Fruit fly (Drosophila melanogaster) whole organism, embryonic: Measurements from ENCODE around the gene Muc30E.
A peak's percentile ranks its signal among the peaks of the same experiment; 100 is the strongest.

Experiments
- Ada2b ChIP-seq: fragments of 200-800 bp; sonication (Bioruptor generic); IDR thresholded peaks from 2 replicates; pipeline ENCODE4 v1.3.6; 2022; ENCODE audit warnings: missing biosample characterization, missing genetic modification characterization
- Asciz ChIP-seq: fragments of 200-800 bp; sonication (Bioruptor generic); optimal IDR thresholded peaks from 2 replicates; lab custom pipeline; 2017; ENCODE audit warnings: missing biosample characterization, mild to moderate bottlenecking, missing genetic modification characterization, missing genetic modification reagents
- BEAF-32 ChIP-seq: fragments of 200-800 bp; sonication (Bioruptor generic); optimal IDR thresholded peaks from 3 replicates; lab custom pipeline; 2017; ENCODE audit warnings: missing biosample characterization, missing genetic modification characterization, mild to moderate bottlenecking, moderate library complexity, missing genetic modification reagents
- CG14667 ChIP-seq: fragments of 200-800 bp; sonication (Bioruptor generic); IDR thresholded peaks from 2 replicates; pipeline ENCODE4 v1.3.6; 2022; ENCODE audit warnings: missing biosample characterization, missing genetic modification characterization
- CG15514 ChIP-seq: fragments of 200-800 bp; sonication (Bioruptor generic); optimal IDR thresholded peaks from 3 replicates; lab custom pipeline; 2017; ENCODE audit warnings: missing biosample characterization, missing genetic modification characterization, mild to moderate bottlenecking, moderate library complexity, missing genetic modification reagents
- CG18476 ChIP-seq: fragments of 200-800 bp; sonication (Bioruptor generic); optimal IDR thresholded peaks from 2 replicates; lab custom pipeline; 2016; ENCODE audit warnings: missing biosample characterization, mild to moderate bottlenecking, missing genetic modification characterization
- CG2199 ChIP-seq: fragments of 200-800 bp; sonication (Bioruptor generic); IDR thresholded peaks from 3 replicates; pipeline ENCODE4 v1.3.6; 2022; ENCODE audit warnings: missing biosample characterization, missing genetic modification characterization
- CG2712 ChIP-seq: fragments of 200-800 bp; optimal IDR thresholded peaks from 3 replicates; lab custom pipeline; 2019; ENCODE audit warnings: missing biosample characterization, mild to moderate bottlenecking, missing genetic modification characterization, moderate library complexity
- CG4707 ChIP-seq: fragments of 200-800 bp; sonication (Bioruptor generic); optimal IDR thresholded peaks from 2 replicates; lab custom pipeline; 2018; ENCODE audit warnings: missing biosample characterization, mild to moderate bottlenecking, missing genetic modification characterization, moderate library complexity
- CG5180 ChIP-seq: fragments of 200-800 bp; sonication (Bioruptor generic); optimal IDR thresholded peaks from 3 replicates; lab custom pipeline; 2017; ENCODE audit warnings: missing biosample characterization, missing genetic modification characterization, mild to moderate bottlenecking, moderate library complexity, missing genetic modification reagents
- CG6654 ChIP-seq: fragments of 200-800 bp; sonication (Bioruptor generic); optimal IDR thresholded peaks from 2 replicates; lab custom pipeline; 2017; ENCODE audit warnings: missing biosample characterization, mild to moderate bottlenecking, missing genetic modification characterization
- CG7271 ChIP-seq: fragments of 200-800 bp; sonication (Bioruptor generic); optimal IDR thresholded peaks from 2 replicates; lab custom pipeline; 2018; ENCODE audit warnings: missing biosample characterization, mild to moderate bottlenecking, missing genetic modification characterization, moderate library complexity
- CG7556 ChIP-seq: fragments of 200-800 bp; sonication (Bioruptor generic); optimal IDR thresholded peaks from 2 replicates; lab custom pipeline; 2017; ENCODE audit warnings: missing biosample characterization, mild to moderate bottlenecking, missing genetic modification characterization
- CG8290 ChIP-seq, 3 experiments: fragments of 200-800 bp; sonication (Bioruptor generic); optimal IDR thresholded peaks; 2 replicates each; lab custom pipeline; 2016 to 2019; ENCODE audit warnings: missing biosample characterization in 3 of 3, missing genetic modification characterization in 3 of 3, mild to moderate bottlenecking in 2 of 3, moderate library complexity in 1 of 3
- CG8388 ChIP-seq: fragments of 200-800 bp; sonication (Bioruptor generic); optimal IDR thresholded peaks from 2 replicates; lab custom pipeline; 2019; ENCODE audit warnings: missing biosample characterization, mild to moderate bottlenecking, missing genetic modification characterization, moderate library complexity
- CG9215 ChIP-seq: fragments of 200-800 bp; sonication (Bioruptor generic); IDR thresholded peaks from 2 replicates; pipeline ENCODE4 v1.3.6; 2022; ENCODE audit warnings: missing biosample characterization, missing genetic modification characterization
- Dref ChIP-seq: fragments of 200-800 bp; sonication (Bioruptor generic); IDR thresholded peaks from 2 replicates; pipeline ENCODE4 v1.3.6; 2022; ENCODE audit warnings: missing biosample characterization, missing genetic modification characterization
- E2f2 ChIP-seq: fragments of 200-800 bp; sonication (Bioruptor generic); IDR thresholded peaks from 2 replicates; pipeline ENCODE4 v1.3.6; 2022; ENCODE audit warnings: missing biosample characterization, missing genetic modification characterization
- Ets97D ChIP-seq: fragments of 200-800 bp; sonication (Bioruptor generic); optimal IDR thresholded peaks from 3 replicates; lab custom pipeline; 2016; ENCODE audit warnings: missing biosample characterization, missing genetic modification characterization
- HLHmδ ChIP-seq: fragments of 200-800 bp; sonication (Bioruptor generic); optimal IDR thresholded peaks from 2 replicates; lab custom pipeline; 2018; ENCODE audit warnings: missing biosample characterization, mild to moderate bottlenecking, missing genetic modification characterization, moderate library complexity
- HmgZ ChIP-seq: fragments of 200-800 bp; sonication (Bioruptor generic); optimal IDR thresholded peaks from 2 replicates; lab custom pipeline; 2018; ENCODE audit warnings: missing biosample characterization, mild to moderate bottlenecking, missing genetic modification characterization
- Med ChIP-seq: fragments of 200-800 bp; sonication (Bioruptor generic); peaks from one replicate; lab custom pipeline; 2016; ENCODE audit warnings: missing biosample characterization, missing genetic modification characterization, mild to moderate bottlenecking, inconsistent platforms, moderate library complexity
- Mes4 ChIP-seq: fragments of 200-800 bp; sonication (Bioruptor generic); optimal IDR thresholded peaks from 2 replicates; lab custom pipeline; 2016; ENCODE audit warnings: missing biosample characterization, missing genetic modification characterization
- Pdp1 ChIP-seq, 2 experiments: fragments of 200-800 bp; sonication (Bioruptor generic); optimal IDR thresholded peaks; 3 replicates each; lab custom pipeline; 2016; ENCODE audit warnings: missing biosample characterization in 2 of 2, missing genetic modification characterization in 2 of 2, mild to moderate bottlenecking in 1 of 2, moderate library complexity in 1 of 2
- Side ChIP-seq: fragments of 200-800 bp; sonication (Bioruptor generic); optimal IDR thresholded peaks from 2 replicates; lab custom pipeline; 2016; ENCODE audit warnings: missing biosample characterization, missing genetic modification characterization
- Spps ChIP-seq: fragments of 200-800 bp; sonication (Bioruptor generic); optimal IDR thresholded peaks from 2 replicates; lab custom pipeline; 2018; ENCODE audit warnings: missing biosample characterization, mild to moderate bottlenecking, missing genetic modification characterization
- ara ChIP-seq: fragments of 200-800 bp; sonication (Bioruptor generic); IDR thresholded peaks from 2 replicates; pipeline ENCODE4 v1.3.6; 2022; ENCODE audit warnings: missing biosample characterization, missing genetic modification characterization
- cg ChIP-seq: fragments of 200-800 bp; sonication (Bioruptor generic); optimal IDR thresholded peaks from 3 replicates; lab custom pipeline; 2019; ENCODE audit warnings: missing biosample characterization, mild to moderate bottlenecking, missing genetic modification characterization, moderate library complexity
- chn ChIP-seq: fragments of 200-800 bp; sonication (Bioruptor generic); optimal IDR thresholded peaks from 2 replicates; lab custom pipeline; 2016; ENCODE audit warnings: missing biosample characterization, missing genetic modification characterization
- cwo ChIP-seq: fragments of 200-800 bp; sonication (Bioruptor generic); optimal IDR thresholded peaks from 3 replicates; lab custom pipeline; 2017; ENCODE audit warnings: missing biosample characterization, missing genetic modification characterization, mild to moderate bottlenecking, moderate library complexity, missing genetic modification reagents
- ems ChIP-seq: fragments of 200-800 bp; sonication (Bioruptor generic); optimal IDR thresholded peaks from 3 replicates; lab custom pipeline; 2016; ENCODE audit warnings: missing biosample characterization, missing genetic modification characterization
- fu2 ChIP-seq: fragments of 200-800 bp; sonication (Bioruptor generic); optimal IDR thresholded peaks from 2 replicates; lab custom pipeline; 2016; ENCODE audit warnings: missing biosample characterization, missing genetic modification characterization
- gro ChIP-seq: fragments of 200-800 bp; sonication (Bioruptor generic); optimal IDR thresholded peaks from 2 replicates; lab custom pipeline; 2016; ENCODE audit warnings: missing biosample characterization, missing genetic modification characterization
- hbn ChIP-seq: fragments of 200-800 bp; sonication (Bioruptor generic); IDR thresholded peaks from 2 replicates; pipeline ENCODE4 v1.3.6; 2022; ENCODE audit warnings: missing biosample characterization, missing genetic modification characterization; ENCODE audit not compliant: partially characterized antibody
- inv ChIP-seq: fragments of 200-800 bp; sonication (Bioruptor generic); IDR thresholded peaks from 2 replicates; pipeline ENCODE4 v1.3.6; 2022; ENCODE audit warnings: missing biosample characterization, missing genetic modification characterization; ENCODE audit not compliant: partially characterized antibody
- kah ChIP-seq: fragments of 200-800 bp; sonication (Bioruptor generic); optimal IDR thresholded peaks from 2 replicates; lab custom pipeline; 2018; ENCODE audit warnings: missing biosample characterization, mild to moderate bottlenecking, missing genetic modification characterization
- klu ChIP-seq: fragments of 200-800 bp; sonication (Bioruptor generic); IDR thresholded peaks from 2 replicates; pipeline ENCODE4 v1.3.6; 2022; ENCODE audit warnings: missing biosample characterization, missing genetic modification characterization
- lmd ChIP-seq: fragments of 200-800 bp; sonication (Bioruptor generic); IDR thresholded peaks from 2 replicates; pipeline ENCODE4 v1.3.6; 2022; ENCODE audit warnings: missing biosample characterization, missing genetic modification characterization
- maf-S ChIP-seq: fragments of 200-800 bp; sonication (Bioruptor generic); optimal IDR thresholded peaks from 2 replicates; lab custom pipeline; 2016; ENCODE audit warnings: missing biosample characterization, missing genetic modification characterization
- mirr ChIP-seq: fragments of 200-800 bp; sonication (Bioruptor generic); optimal IDR thresholded peaks from 3 replicates; lab custom pipeline; 2018; ENCODE audit warnings: missing biosample characterization, mild to moderate bottlenecking, missing genetic modification characterization
- onecut ChIP-seq: fragments of 200-800 bp; sonication (Bioruptor generic); IDR thresholded peaks from 2 replicates; pipeline ENCODE4 v1.3.6; 2022; ENCODE audit warnings: missing biosample characterization, missing genetic modification characterization
- pb ChIP-seq: fragments of 200-800 bp; sonication (Bioruptor generic); optimal IDR thresholded peaks from 3 replicates; lab custom pipeline; 2016; ENCODE audit warnings: missing biosample characterization, missing genetic modification characterization
- prd ChIP-seq, 3 experiments: fragments of >200 bp in 2 of 3; fragments of 200-800 bp in 1 of 3; sonication (Bioruptor generic) in 1 of 3; optimal IDR thresholded peaks in 2 of 3; IDR thresholded peaks in 1 of 3; 2 replicates in 2 of 3; 3 replicates in 1 of 3; pipeline versions ENCODE4 v1.3.6 to Lab custom; 2017 to 2022; ENCODE audit warnings: missing biosample characterization in 1 of 3, missing genetic modification characterization in 1 of 3
- psq ChIP-seq: fragments of 200-800 bp; sonication (Bioruptor generic); optimal IDR thresholded peaks from 2 replicates; lab custom pipeline; 2017; ENCODE audit warnings: missing biosample characterization, missing genetic modification characterization
- ranshi ChIP-seq: fragments of 200-800 bp; sonication (Bioruptor generic); IDR thresholded peaks from 2 replicates; pipeline ENCODE4 v1.3.6; 2022; ENCODE audit warnings: missing biosample characterization, missing genetic modification characterization
- seq ChIP-seq: fragments of 200-800 bp; sonication (Bioruptor generic); IDR thresholded peaks from 2 replicates; pipeline ENCODE4 v1.3.6; 2022; ENCODE audit warnings: missing biosample characterization, missing genetic modification characterization
- ttk ChIP-seq: fragments of 200-800 bp; sonication (Bioruptor generic); IDR thresholded peaks from 2 replicates; pipeline ENCODE4 v2.1.2; 2022; ENCODE audit warnings: missing biosample characterization, missing genetic modification characterization
- vnd ChIP-seq: fragments of 200-800 bp; sonication (Bioruptor generic); IDR thresholded peaks from 3 replicates; pipeline ENCODE4 v1.3.6; 2022; ENCODE audit warnings: missing biosample characterization, missing genetic modification characterization; ENCODE audit not compliant: partially characterized antibody
- zen ChIP-seq: fragments of 200-800 bp; sonication (Bioruptor generic); optimal IDR thresholded peaks from 3 replicates; lab custom pipeline; 2018; ENCODE audit warnings: missing biosample characterization, mild to moderate bottlenecking, missing genetic modification characterization, moderate library complexity
- zfh2 ChIP-seq: fragments of 200-800 bp; sonication (Bioruptor generic); optimal IDR thresholded peaks from 2 replicates; lab custom pipeline; 2016; ENCODE audit warnings: missing biosample characterization, missing genetic modification characterization

Muc30E gene

DNA sequence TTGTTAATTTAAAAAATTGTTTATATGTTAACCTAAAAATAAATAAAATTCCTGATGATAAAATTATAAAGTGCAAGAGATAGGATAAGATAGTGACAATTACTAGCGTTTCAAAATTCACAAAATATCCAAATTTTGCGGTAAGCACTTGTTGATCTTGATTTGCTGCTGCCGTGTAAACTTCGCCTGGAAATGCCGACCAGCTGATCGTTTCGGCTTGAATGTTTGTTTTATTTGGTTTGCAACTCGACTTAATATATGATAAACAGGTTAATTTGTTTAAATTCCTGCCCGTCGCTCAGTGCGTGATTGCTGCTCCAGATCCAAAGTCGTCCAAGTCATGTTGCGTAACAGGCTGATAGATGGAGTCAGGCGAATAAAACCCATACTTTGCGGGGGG, 18.5 kb upstream of the Muc30E start, which contains the start of gene CG4592 (continued):
- TF ChIP-seq chn (GFP tag; lab: Kevin White, UChicago): peak; percentile 42
- TF ChIP-seq Spps (tag; lab: Kevin White, UChicago): peak; percentile 22
- TF ChIP-seq HLHmδ (GFP tag; lab: Kevin White, UChicago): no peak
- TF ChIP-seq HmgZ (tag; lab: Kevin White, UChicago): peak; percentile 63
- TF ChIP-seq ranshi (GFP tag; lab: Robert Waterston, UW): peak; percentile 66
- TF ChIP-seq E2f2 (GFP tag; lab: Robert Waterston, UW): peak; percentile 60
- no peak for TF ChIP-seq BEAF-32 (GFP tag; lab: Kevin White, UChicago)
- no peak for TF ChIP-seq fu2 (GFP tag; lab: Kevin White, UChicago)
- 0 out of 2 replicates have a peak, but pooled peaks have one; percentile 30 for TF ChIP-seq seq
- TF ChIP-seq CG7556 (GFP tag; lab: Kevin White, UChicago): no peak
- no peak for TF ChIP-seq cg (GFP tag; lab: Kevin White, UChicago)
- TF ChIP-seq CG7271: no peak
- TF ChIP-seq cwo (GFP tag; lab: Kevin White, UChicago): peak; percentile 14
- TF ChIP-seq maf-S (GFP tag; lab: Kevin White, UChicago): peak; percentile 44
- peak; percentile 22 for TF ChIP-seq CG6654 (GFP tag; lab: Kevin White, UChicago)
- TF ChIP-seq Side (GFP tag; lab: Kevin White, UChicago): peak; percentile 31
- peak; percentile 53; the same call in 1 of the 2 replicates for TF ChIP-seq ara (GFP tag; lab: Robert Waterston, UW)
- peak; percentile 50 for TF ChIP-seq mirr (GFP tag; lab: Kevin White, UChicago)
- TF ChIP-seq kah (GFP tag; lab: Kevin White, UChicago): peak; percentile 46
- TF ChIP-seq Mes4 (GFP tag; lab: Kevin White, UChicago): no peak
- TF ChIP-seq psq: no peak
- no peak for TF ChIP-seq hbn (GFP tag; lab: Robert Waterston, UW)
- TF ChIP-seq Dref (GFP tag; lab: Robert Waterston, UW): no peak
- TF ChIP-seq ttk (GFP tag; lab: Robert Waterston, UW): no peak
- TF ChIP-seq inv: no peak
- peak; percentile 30 for TF ChIP-seq zfh2 (GFP tag; lab: Kevin White, UChicago)
- peak; percentile 63 for TF ChIP-seq onecut (GFP tag; lab: Robert Waterston, UW)
- TF ChIP-seq vnd (GFP tag; lab: Robert Waterston, UW): no peak
- TF ChIP-seq CG2199 (GFP tag; lab: Robert Waterston, UW): no peak
- no peak for TF ChIP-seq CG4707 (GFP tag; lab: Kevin White, UChicago)
- TF ChIP-seq zen (tag; lab: Kevin White, UChicago): peak; percentile 48
- TF ChIP-seq CG15514 (GFP tag; lab: Kevin White, UChicago): peak; percentile 46
- TF ChIP-seq Ets97D (GFP tag; lab: Kevin White, UChicago): peak; percentile 26
- TF ChIP-seq Asciz (GFP tag; lab: Kevin White, UChicago): peak; percentile 53
- TF ChIP-seq Med (GFP tag; lab: Kevin White, UChicago): peak; percentile 93
- peak; percentile 18 for TF ChIP-seq ems (GFP tag; lab: Kevin White, UChicago)
- TF ChIP-seq gro (GFP tag; lab: Kevin White, UChicago): peak; percentile 67
- no peak for TF ChIP-seq CG9215
- TF ChIP-seq pb (GFP tag; lab: Kevin White, UChicago): no peak
- TF ChIP-seq prd (optimal IDR thresholded peaks at IDR 0.05; lab: Kevin White, UChicago): no peak
- TF ChIP-seq prd (GFP tag; IDR thresholded peaks at IDR 0.05; lab: Robert Waterston, UW): peak; percentile 53; the same call in 2 of the 3 replicates
- no peak for TF ChIP-seq CG5180
- peak; percentile 39 for TF ChIP-seq CG18476 (GFP tag; lab: Kevin White, UChicago)
- peak; percentile 66 for TF ChIP-seq Ada2b (GFP tag; lab: Robert Waterston, UW)
- peak; percentile 60 to 71 for TF ChIP-seq Pdp1 (GFP tag; optimal IDR thresholded peaks at IDR 0.05; lab: Kevin White, UChicago)
- no peak for TF ChIP-seq CG8290 (GFP tag; optimal IDR thresholded peaks at IDR 0.05; lab: Kevin White, UChicago)
- TF ChIP-seq CG8290 (tag; optimal IDR thresholded peaks at IDR 0.05; lab: Kevin White, UChicago): no peak
- no peak for TF ChIP-seq CG8388 (GFP tag; lab: Kevin White, UChicago)
- peak; percentile 57; the same call in 1 of the 2 replicates for TF ChIP-seq lmd (GFP tag; lab: Robert Waterston, UW)
- peak; percentile 78 for TF ChIP-seq CG2712
- TF ChIP-seq CG14667 (GFP tag; lab: Robert Waterston, UW): no peak
- TF ChIP-seq klu (GFP tag; lab: Robert Waterston, UW): no peak
